Worm (Caenorhabditis elegans) whole organism, L1 larva: ENCODE measurements around the gene ZK673.11.
"Not testable (repeated sequence)": the region's sequence is repeated elsewhere in the genome, so short reads cannot be mapped to it uniquely, and the experiment has no call there.

Experiments
- C04F5.9 ChIP-seq: sonication (generic microtip); optimal IDR thresholded peaks from 2 replicates; lab custom pipeline; 2016; ENCODE audit warnings: missing genetic modification characterization, missing compliant biosample characterization
- C34B4.2 ChIP-seq: sonication (generic microtip); optimal IDR thresholded peaks from 2 replicates; lab custom pipeline; 2017; ENCODE audit warnings: mild to moderate bottlenecking, missing genetic modification characterization, missing compliant biosample characterization
- aha-1 ChIP-seq: fragments of 150-350 bp; optimal IDR thresholded peaks from 2 replicates; lab custom pipeline; 2014; ENCODE audit warnings: missing biosample characterization, missing genetic modification characterization
- aly-2 ChIP-seq: fragments of 150-350 bp; optimal IDR thresholded peaks from 2 replicates; lab custom pipeline; 2014; ENCODE audit warnings: missing biosample characterization, missing genetic modification characterization
- blmp-1 ChIP-seq: fragments of 150-350 bp; optimal IDR thresholded peaks from 2 replicates; lab custom pipeline; 2014; ENCODE audit warnings: missing biosample characterization, missing genetic modification characterization
- ceh-63 ChIP-seq: fragments of 200-800 bp; sonication (Bioruptor generic); optimal IDR thresholded peaks from 2 replicates; lab custom pipeline; 2018; ENCODE audit warnings: mild to moderate bottlenecking, missing genetic modification characterization, missing compliant biosample characterization
- ceh-8 ChIP-seq: fragments of 200-800 bp; sonication (Bioruptor generic); optimal IDR thresholded peaks from 2 replicates; lab custom pipeline; 2018; ENCODE audit warnings: mild to moderate bottlenecking, missing genetic modification characterization, moderate library complexity, missing compliant biosample characterization
- dpl-1 ChIP-seq, 3 experiments: fragments of 150-350 bp in 2 of 3; sonication (generic microtip) in 1 of 3; optimal IDR thresholded peaks; 2 replicates each; lab custom pipeline; 2014 to 2017; ENCODE audit warnings: missing biosample characterization in 3 of 3, missing genetic modification characterization in 3 of 3, missing genetic modification reagents in 3 of 3
- dsc-1 ChIP-seq: sonication (generic microtip); optimal IDR thresholded peaks from 2 replicates; lab custom pipeline; 2016; ENCODE audit warnings: mild to moderate bottlenecking, missing genetic modification characterization, missing compliant biosample characterization
- efl-3 ChIP-seq: fragments of 200-800 bp; sonication (Bioruptor generic); optimal IDR thresholded peaks from 2 replicates; lab custom pipeline; 2018; ENCODE audit warnings: mild to moderate bottlenecking, missing genetic modification characterization, missing compliant biosample characterization
- elt-2 ChIP-seq: sonication (generic microtip); optimal IDR thresholded peaks from 2 replicates; lab custom pipeline; 2016; ENCODE audit warnings: missing genetic modification characterization, mild to moderate bottlenecking, inconsistent platforms, missing compliant biosample characterization, missing genetic modification reagents
- ets-5 ChIP-seq: fragments of 200-800 bp; sonication (Bioruptor generic); IDR thresholded peaks from 2 replicates; pipeline ENCODE4 v1.3.6; 2022; ENCODE audit warnings: missing genetic modification characterization, missing compliant biosample characterization
- fkh-10 ChIP-seq: sonication (generic microtip); optimal IDR thresholded peaks from 2 replicates; lab custom pipeline; 2017; ENCODE audit warnings: missing biosample characterization, missing genetic modification reagents, missing genetic modification characterization
- hlh-4 ChIP-seq: sonication (generic microtip); optimal IDR thresholded peaks from 2 replicates; lab custom pipeline; 2016; ENCODE audit warnings: mild to moderate bottlenecking, missing genetic modification characterization, missing compliant biosample characterization
- isw-1 ChIP-seq: fragments of 200-800 bp; sonication (Bioruptor generic); IDR thresholded peaks from 2 replicates; pipeline ENCODE4 v1.3.6; 2022; ENCODE audit warnings: missing genetic modification characterization, missing compliant biosample characterization
- lin-13 ChIP-seq: fragments of 150-350 bp; optimal IDR thresholded peaks from 2 replicates; lab custom pipeline; 2014; ENCODE audit warnings: missing biosample characterization, missing genetic modification reagents, missing genetic modification characterization
- lin-14 ChIP-seq: fragments of 200-800 bp; sonication (Bioruptor generic); optimal IDR thresholded peaks from 2 replicates; lab custom pipeline; 2018; ENCODE audit warnings: mild to moderate bottlenecking, missing genetic modification characterization, moderate library complexity, missing compliant biosample characterization
- lin-15B ChIP-seq: fragments of 150-350 bp; sonication (generic microtip); optimal IDR thresholded peaks from 3 replicates; lab custom pipeline; 2014; ENCODE audit warnings: missing biosample characterization, missing genetic modification characterization
- lin-35 ChIP-seq, 2 experiments: fragments of 150-350 bp; optimal IDR thresholded peaks; 2 replicates each; lab custom pipeline; 2014; ENCODE audit warnings: missing biosample characterization in 2 of 2, missing genetic modification characterization in 2 of 2, missing genetic modification reagents in 2 of 2
- lir-3 ChIP-seq: sonication (generic microtip); optimal IDR thresholded peaks from 2 replicates; lab custom pipeline; 2016; ENCODE audit warnings: mild to moderate bottlenecking, missing genetic modification characterization, moderate library complexity, missing compliant biosample characterization; ENCODE audit not compliant: poor library complexity
- nhr-11 ChIP-seq: fragments of 150-350 bp; optimal IDR thresholded peaks from 2 replicates; lab custom pipeline; 2014; ENCODE audit warnings: missing biosample characterization, missing genetic modification characterization
- nhr-12 ChIP-seq: sonication (generic microtip); optimal IDR thresholded peaks from 2 replicates; lab custom pipeline; 2017; ENCODE audit warnings: missing biosample characterization, missing genetic modification characterization
- nhr-28 ChIP-seq: fragments of 150-350 bp; optimal IDR thresholded peaks from 2 replicates; lab custom pipeline; 2014; ENCODE audit warnings: missing biosample characterization, missing genetic modification characterization
- nhr-47 ChIP-seq: sonication (generic microtip); optimal IDR thresholded peaks from 2 replicates; lab custom pipeline; 2016; ENCODE audit warnings: mild to moderate bottlenecking, missing genetic modification characterization, moderate library complexity, missing compliant biosample characterization
- nhr-76 ChIP-seq: sonication (generic microtip); optimal IDR thresholded peaks from 2 replicates; lab custom pipeline; 2017; ENCODE audit warnings: missing biosample characterization, missing genetic modification characterization
- nhr-77 ChIP-seq: fragments of 150-350 bp; optimal IDR thresholded peaks from 2 replicates; lab custom pipeline; 2014; ENCODE audit warnings: missing biosample characterization, missing genetic modification characterization
- nhr-85 ChIP-seq: sonication (generic microtip); peaks from one replicate; lab custom pipeline; 2016; ENCODE audit warnings: missing genetic modification characterization, inconsistent platforms, missing compliant biosample characterization
- nhr-90 ChIP-seq: sonication (generic microtip); optimal IDR thresholded peaks from 2 replicates; lab custom pipeline; 2016; ENCODE audit warnings: mild to moderate bottlenecking, missing genetic modification characterization, missing compliant biosample characterization; ENCODE audit not compliant: poor library complexity
- pag-3 ChIP-seq: sonication (generic microtip); optimal IDR thresholded peaks from 2 replicates; lab custom pipeline; 2017; ENCODE audit warnings: missing genetic modification characterization, mild to moderate bottlenecking, missing compliant biosample characterization, antibody characterized with exemption, borderline replicate concordance; ENCODE audit not compliant: insufficient read depth
- skn-1 ChIP-seq: fragments of 150-350 bp; optimal IDR thresholded peaks from 2 replicates; lab custom pipeline; 2014; ENCODE audit warnings: missing biosample characterization, missing genetic modification characterization
- snu-23 ChIP-seq: sonication (generic microtip); optimal IDR thresholded peaks from 2 replicates; lab custom pipeline; 2016; ENCODE audit warnings: missing genetic modification characterization, missing compliant biosample characterization
- sptf-1 ChIP-seq: fragments of 150-350 bp; optimal IDR thresholded peaks from 2 replicates; lab custom pipeline; 2014; ENCODE audit warnings: missing biosample characterization, missing genetic modification characterization
- sup-37 ChIP-seq: fragments of 200-800 bp; sonication (Bioruptor generic); optimal IDR thresholded peaks from 2 replicates; lab custom pipeline; 2018; ENCODE audit warnings: mild to moderate bottlenecking, missing genetic modification characterization, missing compliant biosample characterization
- swsn-7 ChIP-seq: sonication (generic microtip); optimal IDR thresholded peaks from 2 replicates; lab custom pipeline; 2016; ENCODE audit warnings: missing genetic modification characterization, missing compliant biosample characterization
- tbx-2 ChIP-seq: sonication (generic microtip); optimal IDR thresholded peaks from 2 replicates; lab custom pipeline; 2016; ENCODE audit warnings: missing genetic modification characterization, missing compliant biosample characterization
- tlp-1 ChIP-seq: fragments of 150-350 bp; optimal IDR thresholded peaks from 2 replicates; lab custom pipeline; 2014; ENCODE audit warnings: missing biosample characterization, missing genetic modification characterization
- unc-130 ChIP-seq: fragments of 150-350 bp; optimal IDR thresholded peaks from 2 replicates; lab custom pipeline; 2017; ENCODE audit warnings: missing biosample characterization, missing genetic modification characterization, inconsistent platforms
- unc-62 ChIP-seq: fragments of 150-350 bp; optimal IDR thresholded peaks from 2 replicates; lab custom pipeline; 2014; ENCODE audit warnings: missing biosample characterization, missing genetic modification reagents, missing genetic modification characterization
- unc-86 ChIP-seq: sonication (generic microtip); optimal IDR thresholded peaks from 2 replicates; lab custom pipeline; 2016; ENCODE audit warnings: missing genetic modification characterization, missing compliant biosample characterization
- unc-98 ChIP-seq: fragments of 200-800 bp; sonication (Bioruptor generic); IDR thresholded peaks from 2 replicates; pipeline ENCODE4 v1.3.6; 2022; ENCODE audit warnings: missing genetic modification characterization, missing compliant biosample characterization
- vab-15 ChIP-seq: sonication (generic microtip); optimal IDR thresholded peaks from 2 replicates; lab custom pipeline; 2017; ENCODE audit warnings: missing genotype, mild to moderate bottlenecking, missing genetic modification characterization, missing compliant biosample characterization
- xbp-1 ChIP-seq: sonication (generic microtip); optimal IDR thresholded peaks from 2 replicates; lab custom pipeline; 2016; ENCODE audit warnings: missing genetic modification characterization, missing compliant biosample characterization
- zag-1 ChIP-seq: fragments of 150-350 bp; optimal IDR thresholded peaks from 2 replicates; lab custom pipeline; 2014; ENCODE audit warnings: missing biosample characterization, missing genetic modification characterization
- ztf-11 ChIP-seq, 2 experiments: sonication (generic microtip); optimal IDR thresholded peaks; 2 replicates each; lab custom pipeline; 2016 to 2017; ENCODE audit warnings: missing genetic modification characterization in 2 of 2, missing biosample characterization in 1 of 2, missing compliant biosample characterization in 1 of 2

Gene ZK673.11

DNA sequence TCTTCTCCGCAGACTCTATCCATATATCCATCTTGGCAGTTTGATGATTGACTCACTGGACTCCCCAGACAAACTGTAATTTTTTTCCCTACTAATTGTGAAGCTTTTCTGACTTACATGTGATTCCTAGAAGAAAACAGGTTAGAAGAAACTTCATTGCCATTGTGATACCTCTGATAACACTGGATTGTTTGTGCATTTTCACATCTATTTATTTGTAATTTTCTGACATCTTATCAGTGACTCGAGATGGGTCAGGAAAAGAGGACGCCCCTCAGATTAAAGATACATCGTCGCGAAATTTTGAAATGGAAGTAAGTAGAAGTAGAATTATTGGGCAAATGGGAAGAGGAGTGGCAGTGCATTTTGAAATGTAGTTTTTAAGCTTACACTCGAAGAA is 33.2 kb downstream of the ZK673.11 start, which contains the start of gene clec-61:
Gene clec-61 (minus strand): TSS at position 209 of the 400 bp plus-strand sequence.
- TF ChIP-seq unc-98 (no peak), dpl-1 (GFP tag; optimal IDR thresholded peaks at IDR 0.05; lab: Kevin White, UChicago) (no peak), elt-2 (peak; percentile 13)

DNA sequence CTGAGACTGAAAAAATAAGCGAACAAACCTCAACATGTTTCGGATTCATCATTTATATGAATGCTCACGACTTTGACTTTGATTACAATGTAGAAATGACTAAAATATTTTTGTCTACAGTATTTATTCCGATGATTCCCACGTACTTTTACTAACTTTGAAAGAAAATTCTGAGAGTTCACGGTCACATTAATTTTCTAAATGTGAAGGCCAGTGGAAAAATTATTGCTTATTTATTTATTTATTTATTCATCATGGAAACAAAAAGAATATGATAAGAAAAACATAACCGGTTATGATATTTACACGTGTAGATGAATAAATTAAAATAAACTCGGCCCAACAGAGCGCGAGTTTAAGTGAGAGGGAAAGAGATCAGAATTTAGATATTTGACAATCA is 36.0 kb downstream of the ZK673.11 start, which contains the start of gene ZK666.8:
Gene ZK666.8 (minus strand): TSS at position 101 of the 400 bp plus-strand sequence.
- not testable (repeated sequence) for TF ChIP-seq lin-35 (GFP tag; optimal IDR thresholded peaks at IDR 0.05; lab: Kevin White, UChicago); lin-13; nhr-47 (tag; lab: Kevin White, UChicago)

DNA sequence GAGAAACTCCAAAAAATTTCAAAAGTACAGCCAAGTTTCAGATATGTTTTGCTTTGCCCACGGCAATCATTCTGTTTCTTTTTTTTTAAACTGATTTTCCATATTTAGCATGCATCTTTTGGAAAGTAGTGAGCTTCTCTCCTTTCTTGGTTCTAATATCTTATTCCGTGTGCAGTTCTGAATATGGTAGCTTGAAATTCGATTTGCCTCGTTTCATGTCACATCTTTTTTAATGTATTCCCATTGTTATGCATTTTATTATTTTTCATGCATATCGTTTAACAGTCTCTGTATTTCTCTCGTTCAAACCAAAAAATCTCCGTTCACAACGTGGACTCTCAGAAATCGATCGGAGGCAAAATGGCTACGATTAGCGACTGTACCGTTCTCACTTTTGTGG is 37.4 kb downstream of the ZK673.11 start, which contains the start of gene ZK666.14:
Gene ZK666.14 (plus strand): TSS at position 301 of the 400 bp plus-strand sequence.
- TF ChIP-seq aha-1 (tag; lab: Kevin White, UChicago) (no peak), ztf-11 (tag; optimal IDR thresholded peaks at IDR 0.05; lab: Kevin White, UChicago) (no peak), snu-23 (GFP tag; lab: Kevin White, UChicago) (no peak), pag-3 (tag; lab: Kevin White, UChicago) (no peak), nhr-28 (tag; lab: Kevin White, UChicago) (no peak), swsn-7 (tag; lab: Kevin White, UChicago) (no peak), ceh-8 (GFP tag; lab: Kevin White, UChicago) (no peak), lin-14 (GFP tag; lab: Kevin White, UChicago) (no peak), ceh-63 (GFP tag; lab: Kevin White, UChicago) (no peak), xbp-1 (no peak), nhr-90 (tag; lab: Kevin White, UChicago) (no peak), vab-15 (tag; lab: Kevin White, UChicago) (no peak), aly-2 (no peak), skn-1 (tag; lab: Kevin White, UChicago) (no peak), unc-98 (no peak), tlp-1 (no peak), sptf-1 (no peak)

DNA sequence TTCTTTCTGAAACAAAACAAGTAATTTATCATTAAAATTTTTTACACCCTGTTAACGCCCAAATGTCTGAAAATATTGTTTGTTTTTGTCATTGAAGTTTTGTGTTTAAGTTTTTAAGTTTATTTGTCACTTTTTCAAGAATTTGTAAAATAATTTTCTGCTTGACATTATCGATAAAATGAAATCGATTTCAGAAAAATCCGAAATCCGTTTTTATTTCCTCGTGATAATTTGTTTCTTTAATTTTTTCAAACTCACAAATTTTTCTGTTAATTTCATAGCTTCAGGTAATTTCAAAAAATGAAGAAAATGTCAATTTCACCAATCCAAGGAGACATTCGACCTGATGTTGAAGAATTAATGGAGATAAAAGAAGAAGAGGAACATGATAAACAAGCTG is 38.8 kb downstream of the ZK673.11 start, which contains the start of gene ZK666.12:
Gene ZK666.12 (plus strand): TSS at position 301 of the 400 bp plus-strand sequence.
- no peak for TF ChIP-seq fkh-10 (GFP tag; lab: Kevin White, UChicago)
- TF ChIP-seq aly-2 = no peak

DNA sequence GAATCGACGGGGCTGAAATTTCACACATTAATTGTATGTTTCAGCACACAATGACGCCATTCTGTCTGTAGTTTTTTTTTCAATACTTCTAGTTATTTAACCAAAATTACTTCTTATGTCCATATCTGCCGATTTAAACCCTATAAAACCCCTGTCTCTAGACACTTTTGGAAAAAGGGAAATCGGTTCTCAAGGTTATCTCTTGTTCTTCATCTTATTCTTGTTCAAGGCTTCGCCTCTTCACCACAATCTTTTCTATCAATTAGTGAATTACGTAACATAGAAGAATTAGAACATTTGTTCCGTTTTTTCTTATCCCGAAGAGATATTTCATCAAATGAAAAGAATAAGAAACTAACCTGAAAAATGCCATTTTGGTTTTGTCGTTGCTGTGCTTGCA is 43.6 kb downstream of the ZK673.11 start:
- TF ChIP-seq lir-3 (no peak), nhr-85 (tag; lab: Kevin White, UChicago) (no peak), blmp-1 (tag; lab: Kevin White, UChicago) (peak; percentile 85)

DNA sequence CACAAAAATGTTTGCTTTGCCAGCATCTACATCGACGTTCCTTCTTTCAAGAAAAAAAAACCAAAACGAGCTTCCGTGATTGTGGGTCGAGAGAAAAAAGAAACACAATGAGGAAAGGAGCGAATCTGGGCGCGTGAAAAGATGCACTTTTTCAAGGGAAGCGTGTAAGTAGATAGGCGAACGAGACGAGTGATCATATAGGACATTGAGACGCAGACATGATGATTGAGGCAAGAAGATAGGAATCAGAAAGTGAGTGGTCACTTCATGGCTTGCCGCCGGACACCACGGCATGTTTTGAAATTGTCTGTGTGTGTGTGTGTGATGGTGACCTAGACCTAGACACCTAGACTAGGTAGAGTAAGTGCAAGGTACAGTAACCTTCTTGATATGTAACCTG is 44.5 kb downstream of the ZK673.11 start:
- peak; percentile 11 for TF ChIP-seq nhr-77 (tag; lab: Kevin White, UChicago)
- no peak for TF ChIP-seq sup-37 (GFP tag; lab: Kevin White, UChicago)
- no peak for TF ChIP-seq dsc-1 (tag; lab: Kevin White, UChicago)
- TF ChIP-seq unc-62 (GFP tag; lab: Kevin White, UChicago) = no peak
- no peak for TF ChIP-seq efl-3 (GFP tag; lab: Kevin White, UChicago)
- peak; percentile 1 for TF ChIP-seq nhr-90 (tag; lab: Kevin White, UChicago)
- no peak for TF ChIP-seq tbx-2 (tag; lab: Kevin White, UChicago)
- no peak for TF ChIP-seq nhr-12 (tag; lab: Kevin White, UChicago)
- no peak for TF ChIP-seq hlh-4 (tag; lab: Kevin White, UChicago)
- no peak for TF ChIP-seq C34B4.2 (tag; lab: Kevin White, UChicago)
- no peak for TF ChIP-seq vab-15 (tag; lab: Kevin White, UChicago)
- TF ChIP-seq nhr-76 (tag; lab: Kevin White, UChicago) = no peak
- no peak for TF ChIP-seq unc-130
- TF ChIP-seq zag-1 (tag; lab: Kevin White, UChicago) = no peak
- TF ChIP-seq aly-2 = no peak
- TF ChIP-seq isw-1 (GFP tag; lab: Robert Waterston, UW) = no peak
- no peak for TF ChIP-seq ets-5
- no peak for TF ChIP-seq lin-15B
- TF ChIP-seq nhr-11 (tag; lab: Kevin White, UChicago) = no peak
- TF ChIP-seq C04F5.9 (tag; lab: Kevin White, UChicago) = no peak
- TF ChIP-seq unc-86 = no peak
